Fruit fly (Drosophila melanogaster): Measurements from ENCODE around the gene CG32119.

CG32119 gene

DNA sequence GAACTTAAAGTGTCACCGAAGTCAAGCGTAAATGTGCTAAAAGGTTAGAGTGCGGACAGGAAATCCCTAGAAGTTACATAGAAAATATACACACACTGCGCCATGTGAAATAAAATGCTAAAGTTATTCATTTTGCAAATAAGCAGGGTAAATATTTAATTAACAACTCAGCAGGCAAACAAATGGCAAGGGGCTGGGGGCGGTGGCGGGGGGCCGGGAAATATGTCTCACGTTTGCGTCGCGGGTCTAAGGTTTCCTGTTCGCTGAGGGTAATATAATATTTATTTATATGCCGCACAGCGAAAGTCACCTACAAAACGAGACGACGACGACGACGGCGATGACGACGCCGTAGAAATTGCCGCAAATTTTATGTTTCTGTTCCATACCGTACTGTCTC lies 11.9 kb downstream of the CG32119 start (continued):
- no peak for TF ChIP-seq CG18476 (GFP tag; optimal IDR thresholded peaks at IDR 0.05)
- peak; percentile 93 for TF ChIP-seq Med (GFP tag)
- no peak for TF ChIP-seq Deaf1 (tag; optimal IDR thresholded peaks at IDR 0.05)
- TF ChIP-seq h (optimal IDR thresholded peaks at IDR 0.05) = no peak
- no peak for TF ChIP-seq Myb (GFP tag; optimal IDR thresholded peaks at IDR 0.05)
- no peak for TF ChIP-seq CG10147 (GFP tag; optimal IDR thresholded peaks at IDR 0.05)
- TF ChIP-seq CG8924 (tag; optimal IDR thresholded peaks at IDR 0.05) = no peak

DNA sequence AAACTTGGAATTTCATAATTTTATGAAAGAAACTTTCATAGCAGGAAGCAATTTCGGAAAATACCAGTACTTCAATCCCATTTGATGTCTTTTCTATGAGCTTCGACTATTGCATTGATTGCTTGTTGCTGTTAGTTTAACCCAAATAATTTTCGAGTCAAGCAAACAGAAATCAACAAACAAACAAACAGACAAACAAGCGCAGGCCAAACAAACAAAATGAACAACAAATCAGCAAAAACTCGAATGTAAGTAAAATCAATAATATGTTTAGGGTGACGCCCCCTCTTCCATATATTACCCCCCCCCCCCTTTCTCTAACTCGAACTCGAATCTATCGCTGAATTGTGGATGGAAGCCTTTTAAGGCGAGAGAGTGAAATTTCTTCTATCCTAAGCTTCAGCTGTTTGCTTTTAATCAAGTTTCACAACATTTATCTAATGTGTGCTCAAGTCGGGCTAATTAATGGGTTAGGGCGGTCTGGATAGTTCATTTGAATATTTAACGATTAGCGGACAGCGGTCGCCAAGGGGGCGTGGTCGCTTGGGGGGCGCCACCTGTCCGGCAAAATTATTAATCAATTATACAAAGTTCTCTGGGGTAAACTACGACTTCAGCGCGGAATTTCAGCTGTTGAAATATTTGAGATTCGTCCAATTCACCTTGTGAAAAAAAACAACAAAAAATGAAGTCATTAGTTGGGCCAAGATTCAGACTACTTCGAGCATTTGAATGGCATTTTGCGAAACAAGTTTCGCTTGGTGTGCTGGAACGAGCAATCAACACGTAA lies 12.8 kb downstream of the CG32119 start:
- TF ChIP-seq CG5953 (GFP tag; IDR thresholded peaks at IDR 0.05) (peak; percentile 53; the same call in 1 of the 2 replicates), CG7556 (GFP tag; optimal IDR thresholded peaks at IDR 0.05) (peak; percentile 63), vvl (GFP tag; IDR thresholded peaks at IDR 0.05) (peak; percentile 63; the same call in 1 of the 2 replicates), row (GFP tag; IDR thresholded peaks at IDR 0.05) (no peak), CG9932 (GFP tag; IDR thresholded peaks at IDR 0.05) (no peak), NC2β (GFP tag; optimal IDR thresholded peaks at IDR 0.05) (peak; percentile 79), Lpt (GFP tag; optimal IDR thresholded peaks at IDR 0.05) (no peak), hbn (GFP tag; IDR thresholded peaks at IDR 0.05; ENCODE audit: partially characterized antibody) (no peak), CG11085 (GFP tag; IDR thresholded peaks at IDR 0.05) (no peak), CG9876 (GFP tag; optimal IDR thresholded peaks at IDR 0.05) (peak; percentile 45), CG30020 (tag; optimal IDR thresholded peaks at IDR 0.05) (no peak), lmd (GFP tag; IDR thresholded peaks at IDR 0.05) (no peak), zfh2 (GFP tag; optimal IDR thresholded peaks at IDR 0.05) (no peak), Asciz (GFP tag; optimal IDR thresholded peaks at IDR 0.05) (peak; percentile 97), Meics (GFP tag; optimal IDR thresholded peaks at IDR 0.05) (peak; percentile 48), repo (GFP tag; optimal IDR thresholded peaks at IDR 0.05) (peak; percentile 74), gem (tag; optimal IDR thresholded peaks at IDR 0.05) (peak; percentile 77), CG31441 (GFP tag; IDR thresholded peaks at IDR 0.05) (peak; percentile 79), E2f2 (GFP tag; IDR thresholded peaks at IDR 0.05) (peak; percentile 27; the same call in 1 of the 2 replicates), D (optimal IDR thresholded peaks at IDR 0.05) (no peak), D (GFP tag; optimal IDR thresholded peaks at IDR 0.05) (peak; percentile 85), Ssrp (tag; optimal IDR thresholded peaks at IDR 0.05) (no peak), CG8924 (tag; optimal IDR thresholded peaks at IDR 0.05) (peak; percentile 58), Atf3 (GFP tag; optimal IDR thresholded peaks at IDR 0.05) (peak; percentile 49), CG1647 (GFP tag; optimal IDR thresholded peaks at IDR 0.05) (peak; percentile 43), fu2 (GFP tag; optimal IDR thresholded peaks at IDR 0.05) (no peak), Ets65A (GFP tag) (no peak), zfh1 (GFP tag; IDR thresholded peaks at IDR 0.05) (peak; percentile 80), CG6683 (GFP tag; optimal IDR thresholded peaks at IDR 0.05) (peak; percentile 50), Adf1 (GFP tag; IDR thresholded peaks at IDR 0.05) (no peak), CG11723 (GFP tag; optimal IDR thresholded peaks at IDR 0.05) (peak; percentile 75), Six4 (GFP tag; optimal IDR thresholded peaks at IDR 0.05) (peak; percentile 71), Dref (GFP tag; IDR thresholded peaks at IDR 0.05) (no peak), knrl (GFP tag; IDR thresholded peaks at IDR 0.05; ENCODE audit: partially characterized antibody) (no peak), Blimp-1 (GFP tag; optimal IDR thresholded peaks at IDR 0.05) (peak; percentile 85), CG7372 (GFP tag; IDR thresholded peaks at IDR 0.05) (no peak), CG7271 (tag; optimal IDR thresholded peaks at IDR 0.05) (peak; percentile 90), maf-S (GFP tag; optimal IDR thresholded peaks at IDR 0.05) (peak; percentile 24), sima (GFP tag; optimal IDR thresholded peaks at IDR 0.05) (peak; percentile 41), YL-1 (GFP tag; optimal IDR thresholded peaks at IDR 0.05) (peak; percentile 48), ase (GFP tag; IDR thresholded peaks at IDR 0.05) (peak; percentile 23; the same call in 1 of the 3 replicates), danr (GFP tag; IDR thresholded peaks at IDR 0.05) (no peak), NK7.1 (GFP tag; optimal IDR thresholded peaks at IDR 0.05) (peak; percentile 70), emc (GFP tag; optimal IDR thresholded peaks at IDR 0.05) (peak; percentile 26)

Measured in whole organism, embryonic.